Worm (Caenorhabditis elegans): ENCODE data around the gene ric-3.
A peak's percentile ranks its signal among the peaks of the same experiment; 100 is the strongest.

The ric-3 gene

DNA sequence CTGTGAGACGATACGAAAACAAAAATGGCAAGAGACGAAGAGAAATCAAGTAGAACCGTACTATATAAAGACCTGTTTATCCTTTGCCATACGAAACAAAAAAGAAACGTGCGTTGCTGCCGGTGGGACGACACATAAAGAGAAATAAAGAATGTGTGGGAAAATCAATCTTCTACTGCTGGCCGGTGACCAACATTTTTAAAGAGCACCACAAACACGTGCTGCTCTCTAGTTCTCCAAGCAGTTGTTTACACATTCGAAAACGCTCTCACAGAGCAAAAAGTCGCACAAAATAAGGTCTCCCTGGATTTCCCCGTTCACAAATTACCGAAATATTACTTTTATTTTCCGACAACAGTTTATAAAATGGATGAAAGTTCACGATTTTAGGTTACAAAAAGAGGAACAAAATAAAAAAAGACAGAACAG, 28.5 kb upstream of the ric-3 start, which contains the start of gene imp-3 (continued):
- TF ChIP-seq rbr-2 (tag; optimal IDR thresholded peaks at IDR 0.05): peak; percentile 64
- TF ChIP-seq dmd-9 (GFP tag; IDR thresholded peaks at IDR 0.05): no peak
- no peak for TF ChIP-seq ceh-62 (tag; optimal IDR thresholded peaks at IDR 0.05)
- TF ChIP-seq R02D3.7 (tag; optimal IDR thresholded peaks at IDR 0.05): no peak
- no peak for TF ChIP-seq nhr-76 (tag; optimal IDR thresholded peaks at IDR 0.05)
- TF ChIP-seq gei-8 (GFP tag; optimal IDR thresholded peaks at IDR 0.05): peak; percentile 36
- TF ChIP-seq nhr-42 (GFP tag; IDR thresholded peaks at IDR 0.05): 0 out of 2 replicates have a peak, but pooled peaks have one; percentile 9
- TF ChIP-seq pqm-1 (tag; optimal IDR thresholded peaks at IDR 0.05): no peak
- TF ChIP-seq ama-1 (optimal IDR thresholded peaks at IDR 0.05): peak; percentile 97
- 0 out of 2 replicates have a peak, but pooled peaks have one; percentile 30 for TF ChIP-seq php-3 (GFP tag; IDR thresholded peaks at IDR 0.05)
- TF ChIP-seq mxl-2 (GFP tag; conservative IDR thresholded peaks at IDR 0.05): peak; percentile 46; the same call in 1 of the 2 replicates
- peak in 1 of 2 experiments; percentile 76; a peak in 2 of 4 replicates for TF ChIP-seq madf-5 (GFP tag; IDR thresholded peaks at IDR 0.05)
- peak; percentile 53 for TF ChIP-seq zfp-3 (GFP tag; conservative IDR thresholded peaks at IDR 0.05)
- no peak for TF ChIP-seq nhr-48 (tag; optimal IDR thresholded peaks at IDR 0.05)
- peak in 1 of 2 experiments; percentile 53 for TF ChIP-seq hif-1 (tag; optimal IDR thresholded peaks at IDR 0.05)
- TF ChIP-seq nhr-28 (tag; optimal IDR thresholded peaks at IDR 0.05): peak; percentile 22
- TF ChIP-seq nhr-10 (tag; optimal IDR thresholded peaks at IDR 0.05): peak; percentile 15
- TF ChIP-seq daf-16 (GFP tag; optimal IDR thresholded peaks at IDR 0.05): peak; percentile 28 to 60
- peak; percentile 88 for TF ChIP-seq daf-16 (tag; optimal IDR thresholded peaks at IDR 0.05)
- peak; percentile 77 for TF ChIP-seq lin-38 (GFP tag; IDR thresholded peaks at IDR 0.05)
- TF ChIP-seq F44E2.7 (GFP tag; IDR thresholded peaks at IDR 0.05): no peak
- peak; percentile 41 to 88 for TF ChIP-seq mdl-1 (tag; optimal IDR thresholded peaks at IDR 0.05)
- TF ChIP-seq ctbp-1 (GFP tag; IDR thresholded peaks at IDR 0.05): peak; percentile 22; the same call in 1 of the 2 replicates
- no peak for TF ChIP-seq dpl-1 (GFP tag; optimal IDR thresholded peaks at IDR 0.05)
- TF ChIP-seq spr-1 (tag; optimal IDR thresholded peaks at IDR 0.05): peak; percentile 18
- peak; percentile 63; the same call in 1 of the 2 replicates for TF ChIP-seq hmg-1.1 (GFP tag; IDR thresholded peaks at IDR 0.05)
- peak; percentile 40 for TF ChIP-seq nhr-111 (GFP tag; optimal IDR thresholded peaks at IDR 0.05)
- no peak for TF ChIP-seq unc-39 (tag; optimal IDR thresholded peaks at IDR 0.05)
- 0 out of 2 replicates have a peak, but pooled peaks have one; percentile 23 for TF ChIP-seq lin-29 (GFP tag; IDR thresholded peaks at IDR 0.05)
- peak; percentile 64 for TF ChIP-seq Y48G9A.11 (GFP tag; IDR thresholded peaks at IDR 0.05)
- peak; percentile 69 for TF ChIP-seq T20F7.1 (GFP tag; optimal IDR thresholded peaks at IDR 0.05)
- TF ChIP-seq arid-1 (GFP tag; conservative IDR thresholded peaks at IDR 0.05): peak; percentile 65; the same call in 1 of the 2 replicates
- 0 out of 2 replicates have a peak, but pooled peaks have one; percentile 47 for TF ChIP-seq lin-1 (GFP tag; IDR thresholded peaks at IDR 0.05)
- TF ChIP-seq mxl-3 (GFP tag; optimal IDR thresholded peaks at IDR 0.05): peak; percentile 84
- no peak for TF ChIP-seq F26F4.8 (GFP tag; conservative IDR thresholded peaks at IDR 0.05)
- TF ChIP-seq lim-7 (GFP tag; IDR thresholded peaks at IDR 0.05): no peak; the same call in 1 of the 2 replicates
- TF ChIP-seq dve-1 (tag; optimal IDR thresholded peaks at IDR 0.05; ENCODE audit: insufficient read depth): peak; percentile 62
- TF ChIP-seq tag-97 (GFP tag; IDR thresholded peaks at IDR 0.05): no peak
- TF ChIP-seq spr-3 (GFP tag; optimal IDR thresholded peaks at IDR 0.05): peak; percentile 11

DNA sequence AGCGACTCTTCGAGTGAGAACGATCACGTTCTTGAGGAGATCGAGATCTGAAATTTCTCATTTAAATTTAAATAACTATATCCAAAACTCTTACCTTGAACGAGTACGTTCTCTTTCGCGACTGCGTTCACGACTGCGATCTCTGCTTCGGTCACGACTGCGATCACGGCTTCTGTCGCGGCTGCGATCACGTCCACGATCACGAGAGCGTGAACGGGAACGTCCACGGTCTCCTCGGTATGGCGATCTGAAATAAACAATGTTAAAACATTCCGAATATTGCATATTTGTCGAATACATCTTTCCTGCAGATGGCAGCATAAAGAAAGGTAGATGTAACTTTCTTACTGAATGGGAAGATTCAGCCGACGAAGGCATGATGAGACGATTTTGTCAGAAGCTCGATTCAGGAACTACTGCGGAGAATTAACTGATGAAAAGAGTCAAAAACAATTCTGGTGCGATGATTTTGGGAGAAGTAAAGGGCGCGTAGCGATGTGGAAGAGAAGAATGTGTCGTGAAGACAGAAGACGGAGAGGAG, 27.8 kb upstream of the ric-3 start:
- peak; percentile 3; the same call in 1 of the 2 replicates for TF ChIP-seq egl-43 (GFP tag; IDR thresholded peaks at IDR 0.05)
- TF ChIP-seq dmd-9 (GFP tag; IDR thresholded peaks at IDR 0.05): no peak
- no peak for TF ChIP-seq ceh-62 (tag; optimal IDR thresholded peaks at IDR 0.05)
- 0 out of 2 replicates have a peak, but pooled peaks have one; percentile 12 for TF ChIP-seq set-16 (GFP tag; IDR thresholded peaks at IDR 0.05)
- no peak for TF ChIP-seq F10B5.3 (tag; optimal IDR thresholded peaks at IDR 0.05)
- TF ChIP-seq zag-1 (tag; optimal IDR thresholded peaks at IDR 0.05): no peak
- peak; percentile 59 for TF ChIP-seq aha-1 (tag)
